Fruit fly (Drosophila melanogaster) whole organism, wandering third instar larva: Measurements from ENCODE around the gene fal.
A peak's percentile ranks its signal among the peaks of the same experiment; 100 is the strongest.

ENCODE experiments used
- CrebA ChIP-seq: fragments of 200-800 bp; sonication (Bioruptor generic); optimal IDR thresholded peaks from 2 replicates; lab custom pipeline; 2016; ENCODE audit warnings: missing biosample characterization, mild to moderate bottlenecking, missing genetic modification characterization, borderline replicate concordance
- rgr ChIP-seq: fragments of 200-800 bp; sonication (Bioruptor generic); optimal IDR thresholded peaks from 3 replicates; lab custom pipeline; 2016; ENCODE audit warnings: missing biosample characterization, mild to moderate bottlenecking, missing genetic modification characterization

Gene fal

dm6 chr3L:19340516-19340915, 46.2 kb downstream of the fal start:
- no peak for TF ChIP-seq CrebA
- TF ChIP-seq rgr: peak; percentile 35
